Worm (Caenorhabditis elegans) whole organism, L3 larva: ENCODE data around the gene npr-36.

Experiments used
- fkh-10 ChIP-seq: sonication (generic microtip); optimal IDR thresholded peaks from 2 replicates; lab custom pipeline; 2017; ENCODE audit warnings: missing biosample characterization, missing genetic modification reagents, missing genetic modification characterization
- nhr-12 ChIP-seq: fragments of 150-350 bp; optimal IDR thresholded peaks from 2 replicates; lab custom pipeline; 2014; ENCODE audit warnings: missing biosample characterization, missing genetic modification characterization

DNA sequence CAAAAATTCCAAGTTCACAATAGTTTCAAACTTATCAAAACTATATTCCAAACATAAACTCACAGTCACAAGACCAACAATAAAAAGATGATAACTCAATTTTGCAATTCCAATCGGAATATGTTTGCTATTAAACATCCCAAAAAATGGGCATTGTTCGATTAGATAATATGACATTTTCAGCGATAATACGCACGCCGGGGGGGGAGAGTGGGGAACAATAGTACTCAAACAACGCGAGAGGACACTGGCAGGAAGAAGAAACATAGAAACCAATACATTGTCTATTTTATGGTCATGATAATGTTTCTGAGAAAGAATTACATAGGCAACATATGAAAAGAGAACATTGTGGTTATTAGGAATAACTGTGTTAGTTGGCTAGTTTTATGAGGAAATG, 16.3 kb downstream of the npr-36 start:
- TF ChIP-seq fkh-10 (GFP tag; lab: Kevin White, UChicago) (no peak), nhr-12 (tag; lab: Kevin White, UChicago) (no peak)
